Worm (Caenorhabditis elegans) whole organism, late embryonic: ENCODE data around the gene Y54G2A.45.

Experiments
- C08G9.2 ChIP-seq: sonication (generic microtip); optimal IDR thresholded peaks from 2 replicates; lab custom pipeline; 2016; ENCODE audit warnings: mild to moderate bottlenecking, missing genetic modification characterization, moderate library complexity, missing compliant biosample characterization
- ceh-18 ChIP-seq: sonication (generic microtip); optimal IDR thresholded peaks from 2 replicates; lab custom pipeline; 2016; ENCODE audit warnings: missing genetic modification characterization, missing compliant biosample characterization
- ceh-48 ChIP-seq: sonication (generic microtip); optimal IDR thresholded peaks from 2 replicates; lab custom pipeline; 2016; ENCODE audit warnings: missing genetic modification characterization, inconsistent platforms, missing compliant biosample characterization
- fkh-10 ChIP-seq: fragments of 150-350 bp; optimal IDR thresholded peaks from 2 replicates; lab custom pipeline; 2014; ENCODE audit warnings: missing biosample characterization, missing genetic modification reagents, missing genetic modification characterization
- hlh-15 ChIP-seq: sonication (generic microtip); optimal IDR thresholded peaks from 2 replicates; lab custom pipeline; 2016; ENCODE audit warnings: missing genetic modification characterization, missing compliant biosample characterization
- madf-2 ChIP-seq: sonication (generic microtip); optimal IDR thresholded peaks from 2 replicates; lab custom pipeline; 2017; ENCODE audit warnings: missing genetic modification characterization, missing compliant biosample characterization
- odd-2 ChIP-seq: sonication (generic microtip); optimal IDR thresholded peaks from 2 replicates; lab custom pipeline; 2017; ENCODE audit warnings: antibody characterized with exemption, mild to moderate bottlenecking, missing genetic modification characterization, missing compliant biosample characterization
- pha-4 ChIP-seq: fragments of 150-350 bp; optimal IDR thresholded peaks from 2 replicates; lab custom pipeline; 2018; ENCODE audit warnings: missing biosample characterization, missing genetic modification reagents, missing genetic modification characterization
- sdc-2 ChIP-seq: sonication (generic microtip); optimal IDR thresholded peaks from 2 replicates; lab custom pipeline; 2016; ENCODE audit warnings: missing genotype, missing genetic modification characterization, missing compliant biosample characterization

DNA sequence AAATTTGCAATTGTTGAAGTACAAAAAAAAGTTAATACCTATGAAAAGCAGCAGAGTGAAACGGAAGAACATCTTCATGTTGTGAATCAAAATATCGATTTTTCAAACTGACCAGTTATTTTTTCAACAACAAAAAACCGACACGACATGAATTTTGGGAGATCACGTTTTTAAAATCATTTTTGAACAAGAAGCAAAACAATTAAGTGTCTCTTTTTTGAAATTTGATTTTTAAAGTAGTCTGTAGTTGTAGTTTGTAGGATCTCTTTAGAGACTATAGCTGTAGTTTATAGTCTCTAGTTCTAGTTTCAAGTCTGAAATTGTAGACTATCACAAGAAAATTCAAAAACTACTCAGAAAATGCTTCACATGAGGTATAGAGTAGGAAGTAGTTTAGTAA, 38.2 kb downstream of the Y54G2A.45 start, which contains the start of gene Y54G2A.15:
- TF ChIP-seq C08G9.2 (tag; lab: Kevin White, UChicago) (no peak), fkh-10 (GFP tag; lab: Kevin White, UChicago) (no peak), madf-2 (tag; lab: Kevin White, UChicago) (no peak), pha-4 (tag; lab: Kevin White, UChicago) (no peak), ceh-18 (tag; lab: Kevin White, UChicago) (no peak), sdc-2 (tag; lab: Kevin White, UChicago) (no peak), ceh-48 (no peak), odd-2 (tag; lab: Kevin White, UChicago) (no peak), hlh-15 (tag; lab: Kevin White, UChicago) (no peak)
